In genomic region chrV:1414615-1415433, ce11 we compare ENCODE assay signal across 1 worm cellular context.
A peak's percentile ranks its signal among the peaks of the same experiment; 100 is the strongest.
TF ChIP-seq lines count a peak whose summit lies in the region.

No protein-coding gene starts in this region.

TF ChIP-seq in whole organism, L1 larva, 84 proteins besides CTCF, POLR2A, EP300 and RAD21 (continued from another document):
- peak; percentile 20 for TF ChIP-seq nhr-71 (tag; optimal IDR thresholded peaks at IDR 0.05; lab: Kevin White, UChicago)
- TF ChIP-seq egl-13 (tag; optimal IDR thresholded peaks at IDR 0.05; lab: Kevin White, UChicago) = peak; percentile 88
- TF ChIP-seq tbx-2 (tag; optimal IDR thresholded peaks at IDR 0.05; lab: Kevin White, UChicago) = no peak
- TF ChIP-seq isw-1 (GFP tag; IDR thresholded peaks at IDR 0.05; lab: Robert Waterston, UW) = no peak
- peak; percentile 50 for TF ChIP-seq nhr-47 (tag; optimal IDR thresholded peaks at IDR 0.05; lab: Kevin White, UChicago)
- TF ChIP-seq C34B4.2 (tag; optimal IDR thresholded peaks at IDR 0.05; lab: Kevin White, UChicago) = no peak
